Worm (Caenorhabditis elegans) whole organism, L2 larva: ENCODE measurements around the gene Y43F8B.9.

Experiments used
- C34F6.9 ChIP-seq: fragments of 150-350 bp; optimal IDR thresholded peaks from 2 replicates; lab custom pipeline; 2014; ENCODE audit warnings: missing biosample characterization, missing genetic modification characterization
- F13H6.1 ChIP-seq: sonication (generic microtip); optimal IDR thresholded peaks from 2 replicates; lab custom pipeline; 2016; ENCODE audit warnings: missing genetic modification characterization, missing compliant biosample characterization
- R02D3.7 ChIP-seq: fragments of 150-350 bp; optimal IDR thresholded peaks from 2 replicates; lab custom pipeline; 2014; ENCODE audit warnings: missing biosample characterization, missing genetic modification characterization
- Y55F3AM.14 ChIP-seq: fragments of 200-800 bp; sonication (Bioruptor generic); optimal IDR thresholded peaks from 2 replicates; lab custom pipeline; 2018; ENCODE audit warnings: mild to moderate bottlenecking, missing genetic modification characterization, missing compliant biosample characterization
- ZK546.5 ChIP-seq: sonication (generic microtip); optimal IDR thresholded peaks from 2 replicates; lab custom pipeline; 2017; ENCODE audit warnings: missing biosample characterization, missing genetic modification characterization
- alr-1 ChIP-seq: fragments of 150-350 bp; optimal IDR thresholded peaks from 2 replicates; lab custom pipeline; 2014; ENCODE audit warnings: missing biosample characterization, missing genetic modification characterization
- aly-2 ChIP-seq: fragments of 150-350 bp; optimal IDR thresholded peaks from 2 replicates; lab custom pipeline; 2014; ENCODE audit warnings: missing biosample characterization, missing genetic modification characterization
- ama-1 ChIP-seq: fragments of 150-350 bp; optimal IDR thresholded peaks from 2 replicates; lab custom pipeline; 2018; ENCODE audit warnings: inconsistent platforms
- blmp-1 ChIP-seq: sonication (generic microtip); optimal IDR thresholded peaks from 2 replicates; lab custom pipeline; 2017; ENCODE audit warnings: missing genetic modification characterization, mild to moderate bottlenecking, missing compliant biosample characterization, antibody characterized with exemption, moderate library complexity; ENCODE audit not compliant: insufficient read depth
- ceh-16 ChIP-seq: fragments of 150-350 bp; optimal IDR thresholded peaks from 2 replicates; lab custom pipeline; 2014; ENCODE audit warnings: missing biosample characterization, missing genetic modification characterization
- ceh-82 ChIP-seq: fragments of 150-350 bp; optimal IDR thresholded peaks from 2 replicates; lab custom pipeline; 2014; ENCODE audit warnings: missing biosample characterization, missing genetic modification characterization
- crh-2 ChIP-seq: sonication (generic microtip); optimal IDR thresholded peaks from 2 replicates; lab custom pipeline; 2017; ENCODE audit warnings: missing biosample characterization, missing genetic modification characterization
- dmd-4 ChIP-seq: sonication (generic microtip); optimal IDR thresholded peaks from 2 replicates; lab custom pipeline; 2017; ENCODE audit warnings: missing biosample characterization, missing genetic modification characterization
- egl-27 ChIP-seq: sonication (generic microtip); optimal IDR thresholded peaks from 3 replicates; lab custom pipeline; 2017; ENCODE audit warnings: missing biosample characterization, missing genetic modification reagents, missing genetic modification characterization
- elt-1 ChIP-seq: fragments of 150-350 bp; optimal IDR thresholded peaks from 2 replicates; lab custom pipeline; 2014; ENCODE audit warnings: missing biosample characterization, missing genetic modification characterization
- elt-3 ChIP-seq: sonication (generic microtip); optimal IDR thresholded peaks from 2 replicates; lab custom pipeline; 2017; ENCODE audit warnings: missing biosample characterization, missing genetic modification characterization
- fos-1 ChIP-seq: fragments of 150-350 bp; optimal IDR thresholded peaks from 2 replicates; lab custom pipeline; 2014; ENCODE audit warnings: missing biosample characterization, missing genetic modification characterization
- gmeb-1 ChIP-seq: fragments of 150-350 bp; optimal IDR thresholded peaks from 2 replicates; lab custom pipeline; 2014; ENCODE audit warnings: missing biosample characterization, missing genetic modification characterization
- lin-11 ChIP-seq: fragments of 150-350 bp; sonication (generic microtip); optimal IDR thresholded peaks from 2 replicates; lab custom pipeline; 2014; ENCODE audit warnings: missing biosample characterization, missing genetic modification characterization, inconsistent platforms, mixed read lengths
- lin-13 ChIP-seq: fragments of 150-350 bp; optimal IDR thresholded peaks from 2 replicates; lab custom pipeline; 2014; ENCODE audit warnings: missing biosample characterization, missing genetic modification reagents, missing genetic modification characterization
- lin-39 ChIP-seq: fragments of 150-350 bp; optimal IDR thresholded peaks from 2 replicates; lab custom pipeline; 2014; ENCODE audit warnings: missing biosample characterization, missing genetic modification reagents, missing genetic modification characterization
- lsy-2 ChIP-seq, 2 experiments: fragments of 150-350 bp in 1 of 2; sonication (generic microtip) in 1 of 2; optimal IDR thresholded peaks; 2 replicates each; lab custom pipeline; 2014 to 2017; ENCODE audit warnings: missing biosample characterization in 2 of 2, missing genetic modification characterization in 2 of 2
- mab-5 ChIP-seq: fragments of 150-350 bp; optimal IDR thresholded peaks from 2 replicates; lab custom pipeline; 2014; ENCODE audit warnings: missing biosample characterization, missing genetic modification characterization
- mbf-1 ChIP-seq: sonication (generic microtip); optimal IDR thresholded peaks from 2 replicates; lab custom pipeline; 2017; ENCODE audit warnings: missing biosample characterization, missing genetic modification characterization
- mdl-1 ChIP-seq, 2 experiments: fragments of 150-350 bp in 1 of 2; sonication (generic microtip) in 1 of 2; optimal IDR thresholded peaks; 2 replicates each; lab custom pipeline; 2017; ENCODE audit warnings: missing biosample characterization in 2 of 2, missing genetic modification characterization in 2 of 2
- nhr-10 ChIP-seq: sonication (generic microtip); optimal IDR thresholded peaks from 2 replicates; lab custom pipeline; 2017; ENCODE audit warnings: missing biosample characterization, missing genetic modification characterization
- nhr-11 ChIP-seq: fragments of 150-350 bp; optimal IDR thresholded peaks from 2 replicates; lab custom pipeline; 2014; ENCODE audit warnings: missing biosample characterization, missing genetic modification characterization
- nhr-12 ChIP-seq: fragments of 150-350 bp; optimal IDR thresholded peaks from 2 replicates; lab custom pipeline; 2014; ENCODE audit warnings: missing biosample characterization, missing genetic modification characterization
- nhr-129 ChIP-seq: fragments of 150-350 bp; optimal IDR thresholded peaks from 2 replicates; lab custom pipeline; 2014; ENCODE audit warnings: missing biosample characterization, missing genetic modification characterization
- nhr-21 ChIP-seq: fragments of 150-350 bp; optimal IDR thresholded peaks from 2 replicates; lab custom pipeline; 2014; ENCODE audit warnings: missing biosample characterization, missing genetic modification characterization
- nhr-23 ChIP-seq: fragments of 150-350 bp; optimal IDR thresholded peaks from 2 replicates; lab custom pipeline; 2014; ENCODE audit warnings: missing biosample characterization, missing genetic modification reagents, missing genetic modification characterization
- nhr-237 ChIP-seq: fragments of 150-350 bp; optimal IDR thresholded peaks from 2 replicates; lab custom pipeline; 2014; ENCODE audit warnings: missing biosample characterization, missing genetic modification characterization
- nhr-25 ChIP-seq: fragments of 150-350 bp; sonication (generic microtip); optimal IDR thresholded peaks from 3 replicates; lab custom pipeline; 2014; ENCODE audit warnings: missing biosample characterization, missing genetic modification characterization
- nhr-6 ChIP-seq: fragments of 150-350 bp; optimal IDR thresholded peaks from 2 replicates; lab custom pipeline; 2014; ENCODE audit warnings: missing biosample characterization, missing genetic modification characterization
- nhr-77 ChIP-seq: fragments of 150-350 bp; optimal IDR thresholded peaks from 2 replicates; lab custom pipeline; 2014; ENCODE audit warnings: missing biosample characterization, missing genetic modification characterization
- peb-1 ChIP-seq: fragments of 150-350 bp; optimal IDR thresholded peaks from 2 replicates; lab custom pipeline; 2014; ENCODE audit warnings: missing biosample characterization, missing genetic modification characterization
- sem-4 ChIP-seq: fragments of 150-350 bp; optimal IDR thresholded peaks from 2 replicates; lab custom pipeline; 2014; ENCODE audit warnings: missing biosample characterization, missing genetic modification reagents, missing genetic modification characterization
- sma-3 ChIP-seq: sonication (generic microtip); optimal IDR thresholded peaks from 2 replicates; lab custom pipeline; 2016; ENCODE audit warnings: missing genetic modification reagents, missing genetic modification characterization, missing compliant biosample characterization
- sma-9 ChIP-seq, 2 experiments: fragments of 150-350 bp in 1 of 2; sonication (generic microtip) in 1 of 2; optimal IDR thresholded peaks; 2 replicates each; lab custom pipeline; 2014 to 2016; ENCODE audit warnings: missing genetic modification characterization in 2 of 2, mild to moderate bottlenecking in 1 of 2, missing biosample characterization in 1 of 2, missing compliant biosample characterization in 1 of 2, missing genetic modification reagents in 1 of 2, moderate library complexity in 1 of 2
- snpc-4 ChIP-seq: fragments of 150-350 bp; optimal IDR thresholded peaks from 2 replicates; lab custom pipeline; 2014; ENCODE audit warnings: missing biosample characterization, missing genetic modification characterization
- unc-39 ChIP-seq: fragments of 150-350 bp; optimal IDR thresholded peaks from 2 replicates; lab custom pipeline; 2014; ENCODE audit warnings: missing biosample characterization, missing genetic modification characterization
- unc-55 ChIP-seq: fragments of 150-350 bp; sonication (generic microtip); optimal IDR thresholded peaks from 3 replicates; lab custom pipeline; 2014; ENCODE audit warnings: missing biosample characterization, missing genetic modification reagents, missing genetic modification characterization
- unc-62 ChIP-seq: fragments of 150-350 bp; optimal IDR thresholded peaks from 2 replicates; lab custom pipeline; 2014; ENCODE audit warnings: missing biosample characterization, missing genetic modification reagents, missing genetic modification characterization
- zag-1 ChIP-seq: fragments of 150-350 bp; optimal IDR thresholded peaks from 2 replicates; lab custom pipeline; 2014; ENCODE audit warnings: missing biosample characterization, missing genetic modification characterization
- ztf-1 ChIP-seq: fragments of 200-800 bp; sonication (Bioruptor generic); conservative IDR thresholded peaks from 2 replicates; pipeline ENCODE4 v1.3.6; 2022; ENCODE audit warnings: missing genetic modification characterization, missing compliant biosample characterization
- ztf-11 ChIP-seq: sonication (generic microtip); optimal IDR thresholded peaks from 2 replicates; lab custom pipeline; 2017; ENCODE audit warnings: missing biosample characterization, missing genetic modification characterization
- ztf-4 ChIP-seq: fragments of 150-350 bp; optimal IDR thresholded peaks from 2 replicates; lab custom pipeline; 2014; ENCODE audit warnings: missing biosample characterization, missing genetic modification characterization

The Y43F8B.9 gene

ce11 chrV:19527565-19527964, 49.6 kb downstream of the Y43F8B.9 start:
- peak in 1 of 2 experiments; percentile 13 for TF ChIP-seq lsy-2 (tag; optimal IDR thresholded peaks at IDR 0.05; lab: Kevin White, UChicago)
- TF ChIP-seq crh-2 (tag; lab: Kevin White, UChicago): peak; percentile 98
- no peak for TF ChIP-seq ztf-1 (GFP tag; lab: Robert Waterston, UW)
- TF ChIP-seq R02D3.7: no peak
- TF ChIP-seq elt-3: no peak
- no peak for TF ChIP-seq unc-62 (GFP tag; lab: Kevin White, UChicago)
- TF ChIP-seq mab-5 (tag; lab: Kevin White, UChicago): no peak
- no peak for TF ChIP-seq nhr-237 (tag; lab: Kevin White, UChicago)
- TF ChIP-seq mbf-1: no peak
- TF ChIP-seq nhr-10: no peak
- TF ChIP-seq blmp-1: peak; percentile 16
- TF ChIP-seq nhr-6: no peak
- no peak for TF ChIP-seq Y55F3AM.14 (GFP tag; lab: Kevin White, UChicago)
- peak in 1 of 2 experiments; percentile 33 for TF ChIP-seq mdl-1 (tag; optimal IDR thresholded peaks at IDR 0.05; lab: Kevin White, UChicago)
- peak; percentile 96 for TF ChIP-seq sma-9 (GFP tag; optimal IDR thresholded peaks at IDR 0.05; lab: Kevin White, UChicago)
- no peak for TF ChIP-seq sma-9 (tag; optimal IDR thresholded peaks at IDR 0.05; lab: Kevin White, UChicago)
- TF ChIP-seq unc-39 (tag; lab: Kevin White, UChicago): no peak
- TF ChIP-seq lin-11 (tag; lab: Kevin White, UChicago): no peak
- TF ChIP-seq zag-1 (tag; lab: Kevin White, UChicago): no peak
- TF ChIP-seq nhr-129 (tag; lab: Kevin White, UChicago): peak; percentile 41
- no peak for TF ChIP-seq nhr-11
- no peak for TF ChIP-seq nhr-23
- no peak for TF ChIP-seq elt-1 (tag; lab: Kevin White, UChicago)
- TF ChIP-seq nhr-21 (tag; lab: Kevin White, UChicago): peak; percentile 53
- no peak for TF ChIP-seq ztf-11 (tag; lab: Kevin White, UChicago)
- no peak for TF ChIP-seq nhr-77 (tag; lab: Kevin White, UChicago)
- TF ChIP-seq egl-27 (tag; lab: Kevin White, UChicago): peak; percentile 30
- TF ChIP-seq gmeb-1 (tag; lab: Kevin White, UChicago): peak; percentile 66
- peak; percentile 95 for TF ChIP-seq fos-1
- TF ChIP-seq F13H6.1 (tag; lab: Kevin White, UChicago): peak; percentile 60
- TF ChIP-seq nhr-25 (tag; lab: Kevin White, UChicago): peak; percentile 57
- peak; percentile 73 for TF ChIP-seq sma-3 (GFP tag; lab: Kevin White, UChicago)
- no peak for TF ChIP-seq lin-13 (GFP tag; lab: Kevin White, UChicago)

DNA sequence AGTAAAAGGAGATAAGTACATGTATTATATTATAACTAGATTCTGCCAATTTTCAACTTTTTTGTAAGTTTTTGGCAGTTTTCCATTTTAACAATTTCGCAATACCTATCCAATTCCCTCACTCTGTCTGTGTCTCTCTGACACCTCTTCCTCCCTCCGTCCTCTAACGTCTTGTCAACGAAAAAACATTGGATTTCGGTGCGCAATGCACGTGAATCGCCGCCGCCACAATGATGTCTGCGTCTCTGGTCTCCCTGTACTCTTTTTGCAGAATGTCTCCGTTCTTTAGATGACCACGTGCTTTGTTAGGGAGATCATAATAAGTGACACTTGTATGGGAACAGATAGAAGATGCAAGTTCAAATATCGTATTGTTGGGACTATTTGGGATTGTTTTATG, 51.2 kb downstream of the Y43F8B.9 start:
- TF ChIP-seq nhr-25 (tag; lab: Kevin White, UChicago): peak; percentile 98
- TF ChIP-seq ceh-16: peak; percentile 62
- TF ChIP-seq nhr-129 (tag; lab: Kevin White, UChicago): peak; percentile 97
- TF ChIP-seq egl-27 (tag; lab: Kevin White, UChicago): peak; percentile 98
- peak; percentile 32 for TF ChIP-seq ama-1
- peak; percentile 94 for TF ChIP-seq fos-1
- TF ChIP-seq nhr-10: peak; percentile 1
- TF ChIP-seq mbf-1: no peak
- peak; percentile 80 for TF ChIP-seq lin-13 (GFP tag; lab: Kevin White, UChicago)
- peak; percentile 62 for TF ChIP-seq zag-1 (tag; lab: Kevin White, UChicago)
- no peak for TF ChIP-seq nhr-12 (tag; lab: Kevin White, UChicago)
- TF ChIP-seq ZK546.5 (tag; lab: Kevin White, UChicago): no peak
- no peak for TF ChIP-seq unc-39 (tag; lab: Kevin White, UChicago)
- no peak for TF ChIP-seq nhr-77 (tag; lab: Kevin White, UChicago)
- no peak for TF ChIP-seq nhr-11
- peak; percentile 95 for TF ChIP-seq crh-2 (tag; lab: Kevin White, UChicago)
- no peak for TF ChIP-seq aly-2 (tag; lab: Kevin White, UChicago)
- no peak for TF ChIP-seq nhr-237 (tag; lab: Kevin White, UChicago)
- peak; percentile 98 to 99 for TF ChIP-seq mdl-1 (tag; optimal IDR thresholded peaks at IDR 0.05; lab: Kevin White, UChicago)
- TF ChIP-seq snpc-4 (tag; lab: Kevin White, UChicago): peak; percentile 63
- no peak for TF ChIP-seq ztf-11 (tag; lab: Kevin White, UChicago)
- no peak for TF ChIP-seq peb-1 (tag; lab: Kevin White, UChicago)
- TF ChIP-seq ztf-1 (GFP tag; lab: Robert Waterston, UW): no peak
- no peak for TF ChIP-seq R02D3.7
- peak; percentile 98 for TF ChIP-seq nhr-21 (tag; lab: Kevin White, UChicago)
- TF ChIP-seq sma-3 (GFP tag; lab: Kevin White, UChicago): peak; percentile 100
- no peak for TF ChIP-seq elt-1 (tag; lab: Kevin White, UChicago)
- no peak for TF ChIP-seq elt-3
- peak; percentile 10 for TF ChIP-seq ceh-82 (tag; lab: Kevin White, UChicago)
- TF ChIP-seq sem-4 (tag; lab: Kevin White, UChicago): peak; percentile 97
- peak; percentile 81 for TF ChIP-seq blmp-1
- TF ChIP-seq unc-62 (GFP tag; lab: Kevin White, UChicago): peak; percentile 63
- TF ChIP-seq lin-39 (tag; lab: Kevin White, UChicago): no peak
- TF ChIP-seq alr-1 (tag; lab: Kevin White, UChicago): no peak
- peak; percentile 77 for TF ChIP-seq ztf-4 (tag; lab: Kevin White, UChicago)
- TF ChIP-seq mab-5 (tag; lab: Kevin White, UChicago): peak; percentile 81
- TF ChIP-seq unc-55 (GFP tag; lab: Kevin White, UChicago): peak; percentile 96
- TF ChIP-seq sma-9 (GFP tag; optimal IDR thresholded peaks at IDR 0.05; lab: Kevin White, UChicago): peak; percentile 100
- TF ChIP-seq sma-9 (tag; optimal IDR thresholded peaks at IDR 0.05; lab: Kevin White, UChicago): no peak
- TF ChIP-seq nhr-23: no peak
- peak; percentile 96 for TF ChIP-seq C34F6.9 (tag; lab: Kevin White, UChicago)
- TF ChIP-seq lin-11 (tag; lab: Kevin White, UChicago): peak; percentile 79
- peak; percentile 80 for TF ChIP-seq gmeb-1 (tag; lab: Kevin White, UChicago)
- no peak for TF ChIP-seq dmd-4
- TF ChIP-seq Y55F3AM.14 (GFP tag; lab: Kevin White, UChicago): peak; percentile 89
- peak; percentile 55 to 89 for TF ChIP-seq lsy-2 (tag; optimal IDR thresholded peaks at IDR 0.05; lab: Kevin White, UChicago)
